Worm (Caenorhabditis elegans): ENCODE data around the gene grl-26.

The grl-26 gene

ce11 chrIV:364983-365382 is 42.4 kb upstream of the grl-26 start:
- TF ChIP-seq F52B5.7 (tag; optimal IDR thresholded peaks at IDR 0.05) (no peak), madf-3 (GFP tag; IDR thresholded peaks at IDR 0.05) (no peak), mxl-1 (tag; optimal IDR thresholded peaks at IDR 0.05) (no peak), F22D6.2 (tag; optimal IDR thresholded peaks at IDR 0.05) (no peak), egrh-3 (GFP tag; IDR thresholded peaks at IDR 0.05) (no peak), mcd-1 (GFP tag; IDR thresholded peaks at IDR 0.05) (no peak)

ce11 chrIV:343279-343678 is 20.7 kb upstream of the grl-26 start:
- TF ChIP-seq aptf-2 (GFP tag; conservative IDR thresholded peaks at IDR 0.05) (no peak), Y53F4B.3 (GFP tag; IDR thresholded peaks at IDR 0.05) (no peak), ztf-26 (tag; optimal IDR thresholded peaks at IDR 0.05) (no peak), lag-1 (GFP tag; IDR thresholded peaks at IDR 0.05) (no peak), mes-4 (tag; optimal IDR thresholded peaks at IDR 0.05) (no peak), egl-44 (GFP tag; IDR thresholded peaks at IDR 0.05) (no peak), Y56A3A.18 (GFP tag; IDR thresholded peaks at IDR 0.05) (no peak)

ce11 chrIV:339508-339907 is 16.9 kb upstream of the grl-26 start, which contains the start of gene cdh-8:
Gene cdh-8 (plus strand): TSS chrIV:339808.
- TF ChIP-seq ztf-28 (GFP tag; IDR thresholded peaks at IDR 0.05): no peak
- no peak for TF ChIP-seq tlf-1 (GFP tag; optimal IDR thresholded peaks at IDR 0.05)
- TF ChIP-seq madf-6 (GFP tag; IDR thresholded peaks at IDR 0.05): no peak
- TF ChIP-seq mel-28 (tag; optimal IDR thresholded peaks at IDR 0.05; ENCODE audit: borderline replicate concordance): no peak

ce11 chrIV:338192-338831 is 15.7 kb upstream of the grl-26 start:
- TF ChIP-seq snpc-4 (GFP tag; optimal IDR thresholded peaks at IDR 0.05) (no peak), snpc-4 (tag; optimal IDR thresholded peaks at IDR 0.05) (peak in 2 of 4 experiments; percentile 91 to 94), egrh-3 (GFP tag; IDR thresholded peaks at IDR 0.05) (no peak), snpc-1.1 (tag; optimal IDR thresholded peaks at IDR 0.05; ENCODE audit: insufficient read depth) (peak; percentile 70), B0019.2 (GFP tag; conservative IDR thresholded peaks at IDR 0.05) (no peak), unc-130 (GFP tag; optimal IDR thresholded peaks at IDR 0.05) (no peak), hmg-1.2 (GFP tag; IDR thresholded peaks at IDR 0.05) (0 out of 2 replicates have a peak, but pooled peaks have one; percentile 21), ceh-58 (GFP tag; IDR thresholded peaks at IDR 0.05) (no peak), lag-1 (GFP tag; IDR thresholded peaks at IDR 0.05) (no peak), attf-3 (GFP tag; conservative IDR thresholded peaks at IDR 0.05) (no peak)

ce11 chrIV:337128-337646 is 14.6 kb upstream of the grl-26 start, which contains the start of gene pxmp-4:
Gene pxmp-4 (minus strand): TSS chrIV:337178.
- no peak for TF ChIP-seq mes-4 (tag; optimal IDR thresholded peaks at IDR 0.05)
- TF ChIP-seq T07F8.4 (tag; optimal IDR thresholded peaks at IDR 0.05): no peak
- no peak for TF ChIP-seq madf-3 (GFP tag; IDR thresholded peaks at IDR 0.05)
- TF ChIP-seq let-607 (tag; optimal IDR thresholded peaks at IDR 0.05): peak; percentile 66 to 75
- peak; percentile 72 for TF ChIP-seq nhr-80 (tag; optimal IDR thresholded peaks at IDR 0.05)

- TF ChIP-seq attf-6 (GFP tag; IDR thresholded peaks at IDR 0.05): no peak
These were observed 7.9 kb upstream of the grl-26 start, which contains the start of gene F18F11.4 for ce11 chrIV:330523-330922. Gene F18F11.4 (plus strand): TSS chrIV:330823.

All from whole organism, young adult.